Fruit fly (Drosophila melanogaster) S2 (cell line): ENCODE data around the gene GCS2alpha.
"Not testable (repeated sequence)": the region's sequence is repeated elsewhere in the genome, so short reads cannot be mapped to it uniquely, and the experiment has no call there.

Source experiments
- CG8478 ChIP-seq: fragments of >200 bp; optimal IDR thresholded peaks from 2 replicates; lab custom pipeline; 2018
- CTCF ChIP-seq, 2 experiments: fragments of >200 bp; optimal IDR thresholded peaks; 2 replicates each; lab custom pipeline; 2018

- TF ChIP-seq CG8478 (lab: Kevin White, UChicago); CTCF (optimal IDR thresholded peaks at IDR 0.05; lab: Kevin White, UChicago): not testable (repeated sequence)
Measured at dm6 chrX:21621004-21621403, 15.9 kb upstream of the GCS2alpha start, which contains the start of gene CG32819.
